Fruit fly (Drosophila melanogaster): ENCODE measurements around the gene skd.

dm6 chr3L:20999639-21000038, 27.6 kb downstream of the skd start:
- TF ChIP-seq CG9705 (GFP tag; optimal IDR thresholded peaks at IDR 0.05) (no peak), pan (optimal IDR thresholded peaks at IDR 0.05) (no peak), usp (GFP tag; optimal IDR thresholded peaks at IDR 0.05) (no peak), psq (GFP tag; optimal IDR thresholded peaks at IDR 0.05) (no peak), ey (GFP tag; optimal IDR thresholded peaks at IDR 0.05) (no peak), tai (GFP tag; optimal IDR thresholded peaks at IDR 0.05) (no peak), fru (GFP tag; optimal IDR thresholded peaks at IDR 0.05) (no peak), Hr78 (GFP tag; optimal IDR thresholded peaks at IDR 0.05) (no peak)
